Fruit fly (Drosophila melanogaster): ENCODE measurements around the gene CG43092.

CG43092 gene

DNA sequence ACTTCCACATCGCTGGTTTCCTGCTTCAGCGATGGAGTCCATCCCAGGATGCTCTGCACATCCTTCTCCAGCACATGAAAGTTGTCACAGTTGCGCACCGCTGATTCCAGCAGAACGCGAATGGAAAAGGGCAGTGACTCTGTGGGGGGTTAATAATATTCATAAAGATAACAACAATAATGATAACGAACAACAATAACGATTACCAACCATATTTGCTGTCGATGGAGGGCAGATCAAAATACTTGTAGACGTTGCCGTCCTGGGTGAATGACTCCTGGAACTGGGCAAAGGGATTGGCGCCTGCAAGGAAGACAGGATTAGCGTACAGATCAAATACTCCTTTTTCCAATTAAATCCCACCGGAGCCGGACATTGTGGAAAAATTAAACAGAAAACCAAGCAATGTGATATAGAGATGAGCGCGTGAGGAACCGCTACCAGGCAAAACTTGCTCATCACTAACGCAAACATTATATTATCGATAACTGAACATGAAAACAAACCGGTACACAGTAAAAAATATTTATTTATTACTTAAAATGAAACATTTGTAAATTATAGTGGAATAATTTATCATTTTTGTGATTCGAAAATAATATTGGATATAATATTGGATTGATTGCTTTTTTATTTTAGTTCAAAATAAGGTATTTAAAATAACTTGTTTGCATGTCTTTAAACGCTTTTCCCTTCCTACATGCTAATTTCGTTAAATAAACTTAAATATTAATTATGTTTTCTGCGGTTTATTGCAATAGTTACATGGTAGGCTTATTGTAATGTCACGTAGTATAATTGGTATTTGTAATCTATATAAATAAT lies 45.1 kb downstream of the CG43092 start, which contains the start of gene Irp-1A (continued):
- TF ChIP-seq Doc3 (GFP tag; IDR thresholded peaks at IDR 0.05; ENCODE audit: partially characterized antibody), result peak; percentile 77
- TF ChIP-seq CG8944 (GFP tag; optimal IDR thresholded peaks at IDR 0.05), result no peak
- peak; percentile 18 for TF ChIP-seq CG1792 (GFP tag; optimal IDR thresholded peaks at IDR 0.05)
- peak; percentile 87 for TF ChIP-seq HLH3B (GFP tag; IDR thresholded peaks at IDR 0.05)
- TF ChIP-seq Hey (tag; optimal IDR thresholded peaks at IDR 0.05), result no peak
- TF ChIP-seq mirr (GFP tag; optimal IDR thresholded peaks at IDR 0.05), result peak; percentile 43
- TF ChIP-seq CG30020 (tag; optimal IDR thresholded peaks at IDR 0.05), result peak; percentile 56
- no peak for TF ChIP-seq dati (GFP tag; IDR thresholded peaks at IDR 0.05)
- peak; percentile 81 for TF ChIP-seq CG14014 (GFP tag; IDR thresholded peaks at IDR 0.05)
- peak; percentile 71 for TF ChIP-seq zen2 (GFP tag; IDR thresholded peaks at IDR 0.05; ENCODE audit: partially characterized antibody)
- TF ChIP-seq rib (GFP tag; IDR thresholded peaks at IDR 0.05), result 0 out of 2 replicates have a peak, but pooled peaks have one; percentile 17
- TF ChIP-seq kni (GFP tag; optimal IDR thresholded peaks at IDR 0.05), result no peak
- peak; percentile 42 for TF ChIP-seq CG10543 (GFP tag; optimal IDR thresholded peaks at IDR 0.05)
- peak; percentile 87 for TF ChIP-seq Dll (GFP tag; IDR thresholded peaks at IDR 0.05; ENCODE audit: partially characterized antibody)
- peak; percentile 73 for TF ChIP-seq CG2116 (GFP tag; optimal IDR thresholded peaks at IDR 0.05)
- no peak for TF ChIP-seq CG8478 (optimal IDR thresholded peaks at IDR 0.05)
- no peak for TF ChIP-seq CG10274 (GFP tag; optimal IDR thresholded peaks at IDR 0.05)
- TF ChIP-seq CG11723 (GFP tag; optimal IDR thresholded peaks at IDR 0.05), result no peak
- TF ChIP-seq CG7963 (GFP tag; IDR thresholded peaks at IDR 0.05; ENCODE audit: partially characterized antibody), result peak; percentile 65
- TF ChIP-seq tio (GFP tag; optimal IDR thresholded peaks at IDR 0.05), result no peak
- TF ChIP-seq CG6854 (GFP tag; optimal IDR thresholded peaks at IDR 0.05), result peak; percentile 14
- no peak for TF ChIP-seq CG11398 (GFP tag; optimal IDR thresholded peaks at IDR 0.05)
- TF ChIP-seq al (GFP tag; IDR thresholded peaks at IDR 0.05), result peak; percentile 43; the same call in 1 of the 2 replicates
- no peak for TF ChIP-seq jumu (GFP tag; optimal IDR thresholded peaks at IDR 0.05)
- peak; percentile 70 for TF ChIP-seq CG4730 (GFP tag; IDR thresholded peaks at IDR 0.05)
- no peak for TF ChIP-seq CG17568 (GFP tag; optimal IDR thresholded peaks at IDR 0.05)
- TF ChIP-seq zfh2 (GFP tag; optimal IDR thresholded peaks at IDR 0.05), result peak; percentile 14
- TF ChIP-seq onecut (GFP tag; IDR thresholded peaks at IDR 0.05), result peak; percentile 58
- TF ChIP-seq Blimp-1 (GFP tag; optimal IDR thresholded peaks at IDR 0.05), result peak; percentile 84
- peak; percentile 56; the same call in 2 of the 3 replicates for TF ChIP-seq CG14860 (GFP tag; IDR thresholded peaks at IDR 0.05; ENCODE audit: partially characterized antibody)
- peak; percentile 78 for TF ChIP-seq stc (GFP tag; IDR thresholded peaks at IDR 0.05)
- TF ChIP-seq jigr1 (GFP tag; IDR thresholded peaks at IDR 0.05), result no peak
- TF ChIP-seq CG31441 (GFP tag; IDR thresholded peaks at IDR 0.05), result peak; percentile 87
- peak; percentile 52 for TF ChIP-seq Ets97D (GFP tag; optimal IDR thresholded peaks at IDR 0.05)
- no peak for TF ChIP-seq TFAM (GFP tag; optimal IDR thresholded peaks at IDR 0.05)
- peak; percentile 86 for TF ChIP-seq slbo (GFP tag; IDR thresholded peaks at IDR 0.05)
- peak; percentile 51; the same call in 1 of the 3 replicates for TF ChIP-seq zfh1 (GFP tag; IDR thresholded peaks at IDR 0.05)
- TF ChIP-seq YL-1 (GFP tag; optimal IDR thresholded peaks at IDR 0.05), result peak; percentile 83
- peak; percentile 69 for TF ChIP-seq CG12155 (GFP tag; optimal IDR thresholded peaks at IDR 0.05)
- peak; percentile 3 for TF ChIP-seq bab2 (GFP tag; optimal IDR thresholded peaks at IDR 0.05)
- peak; percentile 90 for TF ChIP-seq gem (tag; optimal IDR thresholded peaks at IDR 0.05)
- TF ChIP-seq pros (GFP tag; optimal IDR thresholded peaks at IDR 0.05), result no peak
- TF ChIP-seq CG13287 (GFP tag; IDR thresholded peaks at IDR 0.05; ENCODE audit: partially characterized antibody), result peak; percentile 89
- no peak for TF ChIP-seq en (GFP tag; optimal IDR thresholded peaks at IDR 0.05)
- TF ChIP-seq cg (GFP tag; optimal IDR thresholded peaks at IDR 0.05), result no peak
- no peak for TF ChIP-seq CG14965 (GFP tag; optimal IDR thresholded peaks at IDR 0.05; ENCODE audit: borderline replicate concordance)
- peak; percentile 76 for TF ChIP-seq Fer1 (GFP tag; optimal IDR thresholded peaks at IDR 0.05)
- TF ChIP-seq BtbVII (GFP tag; optimal IDR thresholded peaks at IDR 0.05), result peak; percentile 30
- TF ChIP-seq E2f2 (GFP tag; IDR thresholded peaks at IDR 0.05), result peak; percentile 60

Data from whole organism, embryonic.